Worm (Caenorhabditis elegans) whole organism, young adult: ENCODE data around the gene F13H8.8.
A peak's percentile ranks its signal among the peaks of the same experiment; 100 is the strongest.

Source experiments
- B0019.2 ChIP-seq: fragments of 200-800 bp; sonication (Bioruptor generic); conservative IDR thresholded peaks from 2 replicates; pipeline ENCODE4 v1.3.6; 2022; ENCODE audit warnings: missing genetic modification reagents, missing genetic modification characterization, missing compliant biosample characterization
- B0336.3 ChIP-seq: fragments of 200-800 bp; sonication (Bioruptor generic); IDR thresholded peaks from 2 replicates; pipeline ENCODE4 v1.3.6; 2022; ENCODE audit warnings: missing genetic modification characterization, missing compliant biosample characterization
- D2030.7 ChIP-seq: fragments of 200-800 bp; sonication (Bioruptor generic); IDR thresholded peaks from 2 replicates; pipeline ENCODE4 v1.3.6; 2022; ENCODE audit warnings: missing genetic modification reagents, missing genetic modification characterization, missing compliant biosample characterization
- F23B12.7 ChIP-seq: sonication (generic microtip); optimal IDR thresholded peaks from 2 replicates; lab custom pipeline; 2017; ENCODE audit warnings: missing genetic modification characterization, mild to moderate bottlenecking, missing compliant biosample characterization, antibody characterized with exemption, moderate library complexity; ENCODE audit not compliant: insufficient read depth
- F33H1.4 ChIP-seq: fragments of 200-800 bp; sonication (Bioruptor generic); IDR thresholded peaks from 2 replicates; pipeline ENCODE4 v1.3.6; 2022; ENCODE audit warnings: missing genetic modification reagents, missing genetic modification characterization, missing compliant biosample characterization
- F55B11.4 ChIP-seq: sonication (generic microtip); optimal IDR thresholded peaks from 2 replicates; lab custom pipeline; 2016; ENCODE audit warnings: missing compliant biosample characterization, missing genetic modification characterization, borderline replicate concordance; ENCODE audit not compliant: insufficient read depth
- Y53G8AR.9 ChIP-seq: fragments of 200-800 bp; sonication (Bioruptor generic); conservative IDR thresholded peaks from 2 replicates; pipeline ENCODE4 v1.3.6; 2022; ENCODE audit warnings: missing genetic modification reagents, missing genetic modification characterization, missing compliant biosample characterization
- attf-3 ChIP-seq: fragments of 200-800 bp; sonication (Bioruptor generic); conservative IDR thresholded peaks from 2 replicates; pipeline ENCODE4 v1.3.6; 2022; ENCODE audit warnings: missing genetic modification reagents, missing genetic modification characterization, missing compliant biosample characterization
- attf-5 ChIP-seq: fragments of 200-800 bp; sonication (Bioruptor generic); optimal IDR thresholded peaks from 2 replicates; lab custom pipeline; 2018; ENCODE audit warnings: mild to moderate bottlenecking, missing genetic modification characterization, missing compliant biosample characterization
- bed-1 ChIP-seq: fragments of 200-800 bp; sonication (Bioruptor generic); IDR thresholded peaks from 2 replicates; pipeline ENCODE4 v1.3.6; 2022; ENCODE audit warnings: missing genetic modification reagents, missing genetic modification characterization, missing compliant biosample characterization
- cebp-1 ChIP-seq, 2 experiments: fragments of 200-800 bp in 1 of 2; sonication (Bioruptor generic) in 1 of 2; sonication (generic microtip) in 1 of 2; IDR thresholded peaks in 1 of 2; optimal IDR thresholded peaks in 1 of 2; 2 replicates each; pipeline versions ENCODE4 v1.3.6 to Lab custom; 2017 to 2022; ENCODE audit warnings: missing compliant biosample characterization in 2 of 2, missing genetic modification characterization in 2 of 2, mild to moderate bottlenecking in 1 of 2, missing genetic modification reagents in 1 of 2, moderate library complexity in 1 of 2
- ceh-91 ChIP-seq: fragments of 200-800 bp; sonication (Bioruptor generic); IDR thresholded peaks from 2 replicates; pipeline ENCODE4 v1.3.6; 2022; ENCODE audit warnings: missing genetic modification reagents, missing genetic modification characterization, missing compliant biosample characterization
- chd-7 ChIP-seq: sonication (generic microtip); optimal IDR thresholded peaks from 2 replicates; lab custom pipeline; 2016; ENCODE audit warnings: mild to moderate bottlenecking, missing genetic modification characterization, moderate library complexity, missing compliant biosample characterization
- dpl-1 ChIP-seq: fragments of 150-350 bp; optimal IDR thresholded peaks from 2 replicates; lab custom pipeline; 2014; ENCODE audit warnings: missing biosample characterization, missing genetic modification reagents, missing genetic modification characterization
- efl-1 ChIP-seq: fragments of 150-350 bp; optimal IDR thresholded peaks from 2 replicates; lab custom pipeline; 2014; ENCODE audit warnings: missing biosample characterization, missing genetic modification reagents, missing genetic modification characterization
- hmg-1.2 ChIP-seq: fragments of 200-800 bp; sonication (Bioruptor generic); IDR thresholded peaks from 2 replicates; pipeline ENCODE4 v1.3.6; 2022; ENCODE audit warnings: missing genetic modification reagents, missing genetic modification characterization, missing compliant biosample characterization
- lag-1 ChIP-seq: fragments of 200-800 bp; sonication (Bioruptor generic); IDR thresholded peaks from 2 replicates; pipeline ENCODE4 v1.3.6; 2022; ENCODE audit warnings: missing genetic modification reagents, missing genetic modification characterization, missing compliant biosample characterization
- lin-40 ChIP-seq: sonication (generic microtip); optimal IDR thresholded peaks from 2 replicates; lab custom pipeline; 2016; ENCODE audit warnings: missing genetic modification characterization, mild to moderate bottlenecking, missing compliant biosample characterization, missing genotype, missing genetic modification reagents
- lsl-1 ChIP-seq: fragments of 200-800 bp; sonication (Bioruptor generic); optimal IDR thresholded peaks from 2 replicates; lab custom pipeline; 2018; ENCODE audit warnings: mild to moderate bottlenecking, missing genetic modification characterization, moderate library complexity, missing compliant biosample characterization
- madf-6 ChIP-seq: fragments of 200-800 bp; sonication (Bioruptor generic); IDR thresholded peaks from 2 replicates; pipeline ENCODE4 v1.3.6; 2022; ENCODE audit warnings: missing genetic modification reagents, missing genetic modification characterization, missing compliant biosample characterization
- madf-8 ChIP-seq: fragments of 200-800 bp; sonication (Bioruptor generic); conservative IDR thresholded peaks from 2 replicates; pipeline ENCODE4 v1.3.6; 2022; ENCODE audit warnings: missing genetic modification reagents, missing genetic modification characterization, missing compliant biosample characterization
- nfya-2 ChIP-seq: fragments of 200-800 bp; sonication (Bioruptor generic); IDR thresholded peaks from 2 replicates; pipeline ENCODE4 v1.3.6; 2022; ENCODE audit warnings: missing genetic modification reagents, missing genetic modification characterization, missing compliant biosample characterization
- nfyb-1 ChIP-seq: fragments of 200-800 bp; sonication (Bioruptor generic); IDR thresholded peaks from 2 replicates; pipeline ENCODE4 v1.3.6; 2022; ENCODE audit warnings: missing genetic modification reagents, missing genetic modification characterization, missing compliant biosample characterization
- nhr-27 ChIP-seq: fragments of 200-800 bp; sonication (Bioruptor generic); optimal IDR thresholded peaks from 2 replicates; lab custom pipeline; 2018; ENCODE audit warnings: mild to moderate bottlenecking, missing genetic modification characterization, moderate library complexity, missing compliant biosample characterization
- nhr-80 ChIP-seq: sonication (generic microtip); optimal IDR thresholded peaks from 2 replicates; lab custom pipeline; 2016; ENCODE audit warnings: missing genetic modification characterization, missing compliant biosample characterization
- sdz-38 ChIP-seq: sonication (generic microtip); optimal IDR thresholded peaks from 2 replicates; lab custom pipeline; 2016; ENCODE audit warnings: missing genotype, missing genetic modification characterization, missing compliant biosample characterization
- snpc-4 ChIP-seq, 5 experiments: fragments of 150-350 bp in 1 of 5; sonication (generic microtip) in 4 of 5; optimal IDR thresholded peaks; 2 replicates each; lab custom pipeline; 2014 to 2018; ENCODE audit warnings: missing genetic modification characterization in 5 of 5, missing biosample characterization in 3 of 5, antibody characterized with exemption in 2 of 5, mild to moderate bottlenecking in 2 of 5, missing compliant biosample characterization in 2 of 5, missing genotype in 2 of 5, moderate library complexity in 2 of 5, missing genetic modification reagents in 1 of 5
- unc-62 ChIP-seq: fragments of 150-350 bp; optimal IDR thresholded peaks from 2 replicates; lab custom pipeline; 2014; ENCODE audit warnings: missing biosample characterization, missing genetic modification reagents, missing genetic modification characterization
- xnd-1 ChIP-seq: sonication (generic microtip); optimal IDR thresholded peaks from 2 replicates; lab custom pipeline; 2016; ENCODE audit warnings: missing genotype, missing genetic modification reagents, missing genetic modification characterization, missing compliant biosample characterization

F13H8.8 gene

DNA sequence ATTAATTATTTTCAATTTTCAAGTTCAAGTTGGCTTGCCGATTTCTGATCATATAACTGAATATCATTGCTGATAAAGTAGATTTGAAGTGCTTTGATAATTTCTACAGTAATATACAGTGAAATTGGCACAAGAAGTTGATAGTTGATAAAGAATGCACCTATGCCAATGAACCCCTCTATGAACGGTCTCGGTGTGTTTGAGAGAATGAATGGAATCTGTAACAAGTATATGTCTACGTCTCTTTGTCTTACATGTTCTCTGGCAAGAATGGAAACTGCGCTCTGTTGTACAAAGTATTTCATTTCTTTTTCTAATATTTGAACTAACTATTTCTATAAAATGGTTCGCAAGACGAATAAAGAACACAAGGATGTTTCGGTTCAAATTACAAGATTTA, 26.1 kb downstream of the F13H8.8 start, which contains the start of gene T24H7.8:
TSS of gene T24H7.8 (plus strand) at position 301 of the 400 bp plus-strand sequence.
- no peak for TF ChIP-seq lin-40 (tag; lab: Kevin White, UChicago)

DNA sequence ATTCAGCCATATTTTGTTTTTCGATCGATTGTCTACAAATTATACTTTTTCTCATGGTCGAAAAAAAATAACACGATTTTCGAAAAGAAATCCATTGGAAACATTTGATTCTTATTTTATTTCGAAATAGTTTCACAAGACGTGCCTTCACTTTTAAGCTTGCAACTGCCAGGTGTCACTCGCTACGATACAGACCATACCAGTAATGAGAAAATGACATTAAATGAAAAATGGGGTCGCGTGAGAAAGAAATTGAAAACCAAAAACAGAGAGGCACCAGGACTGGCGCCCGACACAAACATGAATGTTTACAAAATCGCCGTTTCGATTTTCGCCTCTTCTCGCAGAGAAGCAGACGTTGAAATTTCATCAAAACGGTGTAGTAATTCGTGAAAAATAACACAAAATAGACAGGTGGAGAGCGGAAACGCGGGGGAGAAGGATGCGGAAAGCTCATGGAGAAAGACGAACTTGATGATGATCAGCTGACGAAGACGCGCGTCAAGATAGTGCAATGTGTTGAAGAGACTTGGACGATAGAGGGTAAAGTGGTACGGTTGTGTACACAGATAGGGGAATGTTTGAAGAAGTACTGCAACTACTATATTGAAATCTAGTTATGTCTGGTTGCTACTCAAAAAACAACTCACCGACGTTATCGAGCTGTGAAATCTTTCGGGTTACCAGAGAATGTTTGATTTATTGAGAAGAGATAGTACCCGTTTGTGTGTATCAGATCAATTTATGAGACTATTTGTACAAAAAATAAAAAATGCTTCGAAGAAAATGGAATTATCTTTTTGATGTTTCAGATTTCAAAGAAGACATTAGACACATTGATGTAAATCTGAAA, 31.6 kb downstream of the F13H8.8 start:
- TF ChIP-seq sdz-38 (tag; lab: Kevin White, UChicago) (no peak), nfya-2 (GFP tag; lab: Robert Waterston, UW) (no peak), lag-1 (GFP tag; lab: Robert Waterston, UW) (no peak), B0019.2 (GFP tag; lab: Robert Waterston, UW) (no peak), hmg-1.2 (GFP tag; lab: Robert Waterston, UW) (peak; percentile 18; the same call in 1 of the 2 replicates), cebp-1 (GFP tag; IDR thresholded peaks at IDR 0.05; lab: Robert Waterston, UW) (peak; percentile 71; the same call in 1 of the 2 replicates), cebp-1 (tag; optimal IDR thresholded peaks at IDR 0.05; lab: Kevin White, UChicago) (peak; percentile 72), F23B12.7 (tag; lab: Kevin White, UChicago) (peak; percentile 14), nhr-80 (tag; lab: Kevin White, UChicago) (peak; percentile 39), snpc-4 (GFP tag; optimal IDR thresholded peaks at IDR 0.05; lab: Kevin White, UChicago) (no peak), snpc-4 (tag; optimal IDR thresholded peaks at IDR 0.05; lab: Kevin White, UChicago) (peak in 1 of 4 experiments; percentile 20), attf-5 (GFP tag; lab: Kevin White, UChicago) (peak; percentile 15)

ce11 chrII:6235432-6236092, 32.3 kb downstream of the F13H8.8 start, which contains the start of gene T24H7.9:
TSS of gene T24H7.9 (minus strand) at chrII:6235505.
- TF ChIP-seq madf-6 (GFP tag; lab: Robert Waterston, UW) (peak; percentile 89), unc-62 (GFP tag; lab: Kevin White, UChicago) (no peak), lsl-1 (GFP tag; lab: Kevin White, UChicago) (peak; percentile 24), madf-8 (GFP tag; lab: Robert Waterston, UW) (peak; percentile 77), ceh-91 (peak; percentile 57), D2030.7 (peak; percentile 50; the same call in 1 of the 2 replicates), nhr-80 (tag; lab: Kevin White, UChicago) (peak; percentile 68), Y53G8AR.9 (no peak), chd-7 (tag; lab: Kevin White, UChicago) (no peak), attf-3 (no peak), nfyb-1 (GFP tag; lab: Robert Waterston, UW) (0 out of 2 replicates have a peak, but pooled peaks have one; percentile 17), xnd-1 (tag; lab: Kevin White, UChicago) (peak; percentile 58), B0336.3 (GFP tag; lab: Robert Waterston, UW) (0 out of 2 replicates have a peak, but pooled peaks have one; percentile 29), attf-5 (GFP tag; lab: Kevin White, UChicago) (peak; percentile 26), cebp-1 (GFP tag; IDR thresholded peaks at IDR 0.05; lab: Robert Waterston, UW) (no peak), cebp-1 (tag; optimal IDR thresholded peaks at IDR 0.05; lab: Kevin White, UChicago) (peak; percentile 29), efl-1 (GFP tag; lab: Kevin White, UChicago) (peak; percentile 74), nhr-27 (no peak), bed-1 (no peak), F33H1.4 (GFP tag; lab: Robert Waterston, UW) (peak; percentile 26; the same call in 1 of the 2 replicates), dpl-1 (GFP tag; lab: Kevin White, UChicago) (peak; percentile 35), lin-40 (tag; lab: Kevin White, UChicago) (no peak), F23B12.7 (tag; lab: Kevin White, UChicago) (peak; percentile 32), F55B11.4 (no peak)
